Worm (Caenorhabditis elegans): ENCODE results near the gene F52E1.14.

DNA sequence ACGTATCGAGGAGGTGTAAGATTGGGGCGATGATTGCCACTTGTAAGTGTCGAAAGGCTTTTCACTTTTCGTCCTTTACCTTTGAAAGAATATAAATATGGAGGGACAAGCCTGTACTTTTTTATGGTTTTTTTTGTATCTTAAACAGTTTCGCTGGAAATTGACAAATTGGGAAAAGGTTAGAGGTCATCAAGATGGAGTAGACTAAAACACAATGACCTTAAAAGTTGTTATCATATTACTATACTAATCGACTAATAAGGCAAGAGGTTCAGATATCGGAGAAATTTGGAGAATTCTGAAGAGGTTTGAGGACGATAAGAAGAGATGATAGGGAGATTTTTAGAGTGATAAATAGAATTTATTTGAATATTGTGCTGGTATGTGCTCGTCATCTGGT lies 22.4 kb downstream of the F52E1.14 start:
- TF ChIP-seq unc-62 (GFP tag; optimal IDR thresholded peaks at IDR 0.05 in 1 of 2) (no peak), unc-62 (tag; optimal IDR thresholded peaks at IDR 0.05) (no peak), T20F7.1 (GFP tag; optimal IDR thresholded peaks at IDR 0.05) (no peak), jun-1 (tag; optimal IDR thresholded peaks at IDR 0.05) (no peak), fos-1 (tag; optimal IDR thresholded peaks at IDR 0.05) (no peak), mdl-1 (tag; optimal IDR thresholded peaks at IDR 0.05) (no peak), zip-11 (GFP tag; IDR thresholded peaks at IDR 0.05) (no peak), aly-2 (tag; optimal IDR thresholded peaks at IDR 0.05) (no peak), ceh-20 (GFP tag; IDR thresholded peaks at IDR 0.05) (no peak), nhr-77 (tag; optimal IDR thresholded peaks at IDR 0.05) (no peak), cey-2 (tag; optimal IDR thresholded peaks at IDR 0.05; ENCODE audit: borderline replicate concordance, insufficient read depth) (no peak), Y48G9A.11 (GFP tag; IDR thresholded peaks at IDR 0.05) (no peak), unc-39 (tag; optimal IDR thresholded peaks at IDR 0.05) (no peak), snpc-4 (tag; optimal IDR thresholded peaks at IDR 0.05) (no peak), egl-27 (tag; optimal IDR thresholded peaks at IDR 0.05) (no peak)
